Worm (Caenorhabditis elegans) whole organism, L3 larva: ENCODE measurements around the gene F19G12.4.
"Not testable (repeated sequence)": the region's sequence is repeated elsewhere in the genome, so short reads cannot be mapped to it uniquely, and the experiment has no call there.

Experiments used
- ZK546.5 ChIP-seq: sonication (generic microtip); optimal IDR thresholded peaks from 2 replicates; lab custom pipeline; 2017; ENCODE audit warnings: missing biosample characterization, missing genetic modification characterization
- ama-1 ChIP-seq: fragments of 150-350 bp; optimal IDR thresholded peaks from 2 replicates; lab custom pipeline; 2018
- ceh-16 ChIP-seq: sonication (generic microtip); optimal IDR thresholded peaks from 2 replicates; lab custom pipeline; 2017; ENCODE audit warnings: missing biosample characterization, missing genetic modification characterization
- ceh-28 ChIP-seq: fragments of 150-350 bp; optimal IDR thresholded peaks from 2 replicates; lab custom pipeline; 2014; ENCODE audit warnings: missing biosample characterization, missing genetic modification reagents, missing genetic modification characterization
- ceh-82 ChIP-seq: fragments of 150-350 bp; optimal IDR thresholded peaks from 2 replicates; lab custom pipeline; 2014; ENCODE audit warnings: missing biosample characterization, missing genetic modification characterization
- daf-12 ChIP-seq: fragments of 150-350 bp; optimal IDR thresholded peaks from 2 replicates; lab custom pipeline; 2014; ENCODE audit warnings: missing biosample characterization, missing genetic modification reagents, missing genetic modification characterization
- egl-27 ChIP-seq: sonication (generic microtip); optimal IDR thresholded peaks from 4 replicates; lab custom pipeline; 2017; ENCODE audit warnings: missing biosample characterization, missing genetic modification reagents, missing genetic modification characterization
- egl-5 ChIP-seq: fragments of 150-350 bp; optimal IDR thresholded peaks from 2 replicates; lab custom pipeline; 2017; ENCODE audit warnings: missing biosample characterization, missing genetic modification reagents, missing genetic modification characterization, inconsistent platforms
- elt-1 ChIP-seq: fragments of 150-350 bp; optimal IDR thresholded peaks from 2 replicates; lab custom pipeline; 2014; ENCODE audit warnings: missing biosample characterization, missing genetic modification characterization
- elt-2 ChIP-seq: sonication (generic microtip); optimal IDR thresholded peaks from 2 replicates; lab custom pipeline; 2016; ENCODE audit warnings: missing genetic modification reagents, mild to moderate bottlenecking, missing genetic modification characterization, missing compliant biosample characterization
- eor-1 ChIP-seq, 2 experiments: fragments of 150-350 bp; optimal IDR thresholded peaks; 2 replicates each; lab custom pipeline; 2014 to 2018; ENCODE audit warnings: missing biosample characterization in 2 of 2, missing genetic modification characterization in 2 of 2
- fkh-10 ChIP-seq: sonication (generic microtip); optimal IDR thresholded peaks from 2 replicates; lab custom pipeline; 2017; ENCODE audit warnings: missing biosample characterization, missing genetic modification reagents, missing genetic modification characterization
- fkh-2 ChIP-seq: fragments of 150-350 bp; optimal IDR thresholded peaks from 2 replicates; lab custom pipeline; 2014; ENCODE audit warnings: missing biosample characterization, missing genetic modification reagents, missing genetic modification characterization
- hmg-11 ChIP-seq: sonication (generic microtip); optimal IDR thresholded peaks from 2 replicates; lab custom pipeline; 2016; ENCODE audit warnings: missing genetic modification characterization, missing compliant biosample characterization
- jun-1 ChIP-seq: fragments of 150-350 bp; optimal IDR thresholded peaks from 2 replicates; lab custom pipeline; 2014; ENCODE audit warnings: missing biosample characterization, missing genetic modification reagents, missing genetic modification characterization
- lin-15B ChIP-seq: fragments of 150-350 bp; optimal IDR thresholded peaks from 2 replicates; lab custom pipeline; 2014; ENCODE audit warnings: missing biosample characterization, missing genetic modification characterization
- lin-39 ChIP-seq: fragments of 150-350 bp; optimal IDR thresholded peaks from 2 replicates; lab custom pipeline; 2018; ENCODE audit warnings: missing biosample characterization, missing genetic modification reagents, missing genetic modification characterization
- nfya-1 ChIP-seq: sonication (generic microtip); optimal IDR thresholded peaks from 2 replicates; lab custom pipeline; 2017; ENCODE audit warnings: missing genetic modification characterization, mild to moderate bottlenecking, missing compliant biosample characterization, antibody characterized with exemption, moderate library complexity; ENCODE audit not compliant: insufficient read depth
- nhr-237 ChIP-seq: fragments of 150-350 bp; optimal IDR thresholded peaks from 2 replicates; lab custom pipeline; 2014; ENCODE audit warnings: missing biosample characterization, missing genetic modification characterization
- nhr-25 ChIP-seq: sonication (generic microtip); optimal IDR thresholded peaks from 2 replicates; lab custom pipeline; 2017; ENCODE audit warnings: missing biosample characterization, missing genetic modification characterization
- nhr-43 ChIP-seq: sonication (generic microtip); optimal IDR thresholded peaks from 2 replicates; lab custom pipeline; 2016; ENCODE audit warnings: mild to moderate bottlenecking, missing genetic modification characterization, missing compliant biosample characterization; ENCODE audit not compliant: poor library complexity, severe bottlenecking
- nhr-67 ChIP-seq: fragments of 150-350 bp; optimal IDR thresholded peaks from 2 replicates; lab custom pipeline; 2014; ENCODE audit warnings: missing biosample characterization, missing genetic modification characterization
- nhr-76 ChIP-seq: fragments of 150-350 bp; sonication (generic microtip); optimal IDR thresholded peaks from 5 replicates; lab custom pipeline; 2014; ENCODE audit warnings: missing biosample characterization, missing genetic modification characterization
- pha-4 ChIP-seq: fragments of 150-350 bp; optimal IDR thresholded peaks from 2 replicates; lab custom pipeline; 2014; ENCODE audit warnings: missing biosample characterization, missing genetic modification reagents, missing genetic modification characterization
- sea-2 ChIP-seq: fragments of 150-350 bp; sonication (generic microtip); optimal IDR thresholded peaks from 4 replicates; lab custom pipeline; 2014; ENCODE audit warnings: missing biosample characterization, missing genetic modification reagents, missing genetic modification characterization
- skn-1 ChIP-seq: fragments of 150-350 bp; optimal IDR thresholded peaks from 2 replicates; lab custom pipeline; 2014; ENCODE audit warnings: missing biosample characterization, missing genetic modification characterization
- snpc-4 ChIP-seq: fragments of 150-350 bp; optimal IDR thresholded peaks from 2 replicates; lab custom pipeline; 2014; ENCODE audit warnings: missing biosample characterization, missing genetic modification characterization
- tbx-2 ChIP-seq: sonication (generic microtip); optimal IDR thresholded peaks from 2 replicates; lab custom pipeline; 2016; ENCODE audit warnings: mild to moderate bottlenecking, missing genetic modification characterization, missing compliant biosample characterization
- unc-39 ChIP-seq: sonication (generic microtip); optimal IDR thresholded peaks from 4 replicates; lab custom pipeline; 2017; ENCODE audit warnings: missing biosample characterization, missing genetic modification characterization
- unc-62 ChIP-seq: fragments of 150-350 bp; sonication (generic microtip); optimal IDR thresholded peaks from 4 replicates; lab custom pipeline; 2014; ENCODE audit warnings: missing biosample characterization, missing genetic modification reagents, missing genetic modification characterization
- zag-1 ChIP-seq: fragments of 150-350 bp; optimal IDR thresholded peaks from 2 replicates; lab custom pipeline; 2014; ENCODE audit warnings: missing biosample characterization, missing genetic modification characterization
- ztf-4 ChIP-seq: fragments of 150-350 bp; optimal IDR thresholded peaks from 2 replicates; lab custom pipeline; 2014; ENCODE audit warnings: missing biosample characterization, missing genetic modification characterization

The F19G12.4 gene

DNA sequence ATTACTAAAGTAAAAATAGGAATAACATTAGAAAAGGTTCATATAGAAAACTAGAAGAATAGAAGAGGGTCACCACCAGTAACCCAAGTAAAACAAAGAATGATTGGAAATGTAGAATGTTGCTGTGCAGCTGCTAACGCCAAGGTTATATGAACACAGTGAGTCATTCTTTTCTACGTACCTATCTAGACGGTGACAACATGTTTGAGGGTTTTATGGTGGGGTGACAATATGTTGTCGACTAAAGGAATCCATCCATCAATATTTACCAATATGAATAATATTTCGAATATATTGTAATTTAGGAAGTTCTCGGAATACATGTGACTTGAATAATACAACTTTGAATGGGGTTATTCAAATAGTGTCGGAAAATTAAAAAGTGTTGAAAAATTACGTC, 15.8 kb upstream of the F19G12.4 start, which contains the start of gene ZK402.5:
ZK402.5 (minus strand) TSS at position 101 of the 400 bp plus-strand sequence.
- TF ChIP-seq eor-1 (tag; optimal IDR thresholded peaks at IDR 0.05; lab: Kevin White, UChicago) = no peak
- peak; percentile 28 for TF ChIP-seq pha-4

ce11 chrX:1403444-1403843, 13.7 kb upstream of the F19G12.4 start, which contains the start of gene ZK402.2:
Gene ZK402.2, plus strand, starts transcription at chrX:1403744.
- TF ChIP-seq ceh-16 (tag; lab: Kevin White, UChicago); ama-1 (lab: Kevin White, UChicago); nfya-1 (tag; lab: Kevin White, UChicago): not testable (repeated sequence)

ce11 chrX:1403971-1404370, 13.1 kb upstream of the F19G12.4 start, which contains the start of gene ZK402.1:
Gene ZK402.1, plus strand, starts transcription at chrX:1404271.
- not testable (repeated sequence) for TF ChIP-seq unc-39, nhr-76, zag-1 (tag; lab: Kevin White, UChicago)

- no peak for TF ChIP-seq unc-39 (tag; lab: Kevin White, UChicago)
Measured at ce11 chrX:1409224-1409623, 7.9 kb upstream of the F19G12.4 start.

ce11 chrX:1410552-1410951, 6.6 kb upstream of the F19G12.4 start, which contains the start of gene abu-2:
Gene abu-2, minus strand, starts transcription at chrX:1410652.
- no peak for TF ChIP-seq ceh-28
- no peak for TF ChIP-seq daf-12 (tag; lab: Kevin White, UChicago)
- no peak for TF ChIP-seq snpc-4
- TF ChIP-seq egl-5 = no peak
- TF ChIP-seq nhr-25 (tag; lab: Kevin White, UChicago) = no peak
- TF ChIP-seq egl-27 (tag; lab: Kevin White, UChicago) = no peak
- TF ChIP-seq fkh-2 (tag; lab: Kevin White, UChicago) = no peak
- no peak for TF ChIP-seq hmg-11
- no peak for TF ChIP-seq jun-1 (tag; lab: Kevin White, UChicago)
- no peak for TF ChIP-seq ceh-82 (tag; lab: Kevin White, UChicago)
- TF ChIP-seq lin-39 (tag; lab: Kevin White, UChicago) = no peak
- no peak for TF ChIP-seq ZK546.5

ce11 chrX:1412844-1413243, 4.3 kb upstream of the F19G12.4 start, which contains the start of gene srh-19:
Gene srh-19, plus strand, starts transcription at chrX:1413144.
- no peak for TF ChIP-seq nhr-237 (tag; lab: Kevin White, UChicago)
- no peak for TF ChIP-seq eor-1 (tag; optimal IDR thresholded peaks at IDR 0.05; lab: Kevin White, UChicago)
- TF ChIP-seq nhr-67 = no peak
- no peak for TF ChIP-seq elt-1 (tag; lab: Kevin White, UChicago)
- no peak for TF ChIP-seq skn-1 (tag; lab: Kevin White, UChicago)
- no peak for TF ChIP-seq lin-15B (tag; lab: Kevin White, UChicago)
- no peak for TF ChIP-seq lin-39 (tag; lab: Kevin White, UChicago)
- TF ChIP-seq ama-1 (lab: Kevin White, UChicago) = no peak
- no peak for TF ChIP-seq ceh-28
- no peak for TF ChIP-seq ztf-4 (tag; lab: Kevin White, UChicago)
- TF ChIP-seq nhr-43 (tag; lab: Kevin White, UChicago) = no peak

DNA sequence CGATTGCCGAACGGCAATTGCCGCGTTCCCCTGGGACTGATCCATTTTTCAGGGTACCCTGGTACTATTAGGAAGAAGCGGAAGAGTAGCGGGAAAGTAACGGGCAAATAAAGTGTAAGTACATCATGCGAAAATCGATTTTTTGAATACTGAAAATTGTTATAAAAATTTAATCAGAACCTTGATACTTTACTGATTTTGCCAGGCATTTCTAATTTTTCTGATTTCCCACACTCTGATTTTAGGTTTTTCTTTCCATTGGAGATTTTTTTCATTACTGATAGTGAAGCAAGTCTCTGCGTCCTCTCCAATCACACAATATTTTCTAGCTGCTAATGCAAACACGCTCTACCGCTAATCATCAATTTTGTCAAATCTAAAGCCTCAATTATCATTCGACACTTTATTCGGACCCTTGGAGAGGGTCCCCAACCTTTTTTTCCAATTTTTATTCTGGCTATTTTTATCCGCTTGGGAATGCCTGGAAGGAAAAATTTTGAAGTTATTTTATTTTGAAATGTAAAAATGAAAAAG, 2.1 kb downstream of the F19G12.4 start, which contains the start of gene F19G12.9:
F19G12.9 (plus strand) TSS at position 51 of the 534 bp plus-strand sequence.
- TF ChIP-seq elt-2 (tag; lab: Kevin White, UChicago) (peak; percentile 43), fkh-10 (no peak), skn-1 (tag; lab: Kevin White, UChicago) (peak; percentile 92), unc-62 (GFP tag; lab: Kevin White, UChicago) (no peak), lin-39 (tag; lab: Kevin White, UChicago) (no peak), jun-1 (tag; lab: Kevin White, UChicago) (no peak), nfya-1 (tag; lab: Kevin White, UChicago) (no peak), ceh-28 (no peak), tbx-2 (no peak), pha-4 (peak; percentile 14), sea-2 (GFP tag; lab: Kevin White, UChicago) (no peak), ztf-4 (tag; lab: Kevin White, UChicago) (no peak)
